Fruit fly (Drosophila melanogaster) whole organism, embryonic: ENCODE measurements around the gene Ttc19.

Source experiments
- Blimp-1 ChIP-seq: fragments of 200-800 bp; sonication (Bioruptor generic); optimal IDR thresholded peaks from 3 replicates; lab custom pipeline; 2018; ENCODE audit warnings: missing biosample characterization, missing genetic modification characterization, mild to moderate bottlenecking, moderate library complexity, missing genetic modification reagents
- CG10321 ChIP-seq: fragments of 200-800 bp; sonication (Bioruptor generic); IDR thresholded peaks from 2 replicates; pipeline ENCODE4 v1.3.6; 2022; ENCODE audit warnings: missing biosample characterization, missing genetic modification characterization
- CG10543 ChIP-seq: fragments of 200-800 bp; sonication (Bioruptor generic); optimal IDR thresholded peaks from 3 replicates; lab custom pipeline; 2017; ENCODE audit warnings: missing biosample characterization, mild to moderate bottlenecking, missing genetic modification characterization, moderate library complexity
- CG10979 ChIP-seq: fragments of 200-800 bp; sonication (Bioruptor generic); optimal IDR thresholded peaks from 2 replicates; lab custom pipeline; 2018; ENCODE audit warnings: missing biosample characterization, mild to moderate bottlenecking, missing genetic modification characterization, moderate library complexity
- CG1233 ChIP-seq: fragments of 200-800 bp; sonication (Bioruptor generic); optimal IDR thresholded peaks from 4 replicates; lab custom pipeline; 2018; ENCODE audit warnings: missing biosample characterization, mild to moderate bottlenecking, missing genetic modification characterization
- CG12659 ChIP-seq: fragments of 200-800 bp; sonication (Bioruptor generic); optimal IDR thresholded peaks from 3 replicates; lab custom pipeline; 2017; ENCODE audit warnings: mild to moderate bottlenecking, missing biosample characterization, missing genetic modification reagents, missing genetic modification characterization
- CG12769 ChIP-seq: fragments of 200-800 bp; sonication (Bioruptor generic); optimal IDR thresholded peaks from 2 replicates; lab custom pipeline; 2019; ENCODE audit warnings: missing biosample characterization, mild to moderate bottlenecking, missing genetic modification characterization, moderate library complexity
- CG13775 ChIP-seq: fragments of 200-800 bp; sonication (Bioruptor generic); optimal IDR thresholded peaks from 3 replicates; lab custom pipeline; 2017; ENCODE audit warnings: missing biosample characterization, mild to moderate bottlenecking, missing genetic modification characterization
- CG13894 ChIP-seq: fragments of 200-800 bp; sonication (Bioruptor generic); optimal IDR thresholded peaks from 3 replicates; lab custom pipeline; 2018; ENCODE audit warnings: missing biosample characterization, mild to moderate bottlenecking, missing genetic modification characterization, moderate library complexity
- CG14014 ChIP-seq: fragments of 200-800 bp; sonication (Bioruptor generic); IDR thresholded peaks from 2 replicates; pipeline ENCODE4 v1.3.6; 2022; ENCODE audit warnings: missing biosample characterization, missing genetic modification characterization
- CG17361 ChIP-seq: fragments of 200-800 bp; sonication (Bioruptor generic); IDR thresholded peaks from 3 replicates; pipeline ENCODE4 v1.3.6; 2022; ENCODE audit warnings: missing biosample characterization, missing genetic modification characterization
- CG18262 ChIP-seq: fragments of 200-800 bp; optimal IDR thresholded peaks from 3 replicates; lab custom pipeline; 2019; ENCODE audit warnings: missing biosample characterization, mild to moderate bottlenecking, missing genetic modification characterization, moderate library complexity
- CG2120 ChIP-seq: fragments of 200-800 bp; sonication (Bioruptor generic); optimal IDR thresholded peaks from 3 replicates; lab custom pipeline; 2016; ENCODE audit warnings: missing biosample characterization, missing genetic modification characterization
- CG2678 ChIP-seq: fragments of 200-800 bp; sonication (Bioruptor generic); optimal IDR thresholded peaks from 3 replicates; lab custom pipeline; 2019; ENCODE audit warnings: missing biosample characterization, mild to moderate bottlenecking, missing genetic modification characterization, moderate library complexity
- CG3065 ChIP-seq: fragments of 200-800 bp; sonication (Bioruptor generic); optimal IDR thresholded peaks from 2 replicates; lab custom pipeline; 2016; ENCODE audit warnings: missing biosample characterization, missing genetic modification characterization
- CG4282 ChIP-seq: fragments of 200-800 bp; sonication (Bioruptor generic); optimal IDR thresholded peaks from 2 replicates; lab custom pipeline; 2016; ENCODE audit warnings: missing biosample characterization, missing genetic modification characterization
- CG6175 ChIP-seq: fragments of 200-800 bp; sonication (Bioruptor generic); IDR thresholded peaks from 3 replicates; pipeline ENCODE4 v1.3.6; 2022; ENCODE audit warnings: missing biosample characterization, missing genetic modification characterization
- CG7556 ChIP-seq: fragments of 200-800 bp; sonication (Bioruptor generic); optimal IDR thresholded peaks from 2 replicates; lab custom pipeline; 2017; ENCODE audit warnings: missing biosample characterization, mild to moderate bottlenecking, missing genetic modification characterization
- CG8388 ChIP-seq: fragments of 200-800 bp; sonication (Bioruptor generic); optimal IDR thresholded peaks from 2 replicates; lab custom pipeline; 2019; ENCODE audit warnings: missing biosample characterization, mild to moderate bottlenecking, missing genetic modification characterization, moderate library complexity
- CoRest ChIP-seq: fragments of 200-800 bp; sonication (Bioruptor generic); optimal IDR thresholded peaks from 3 replicates; lab custom pipeline; 2018; ENCODE audit warnings: missing biosample characterization, mild to moderate bottlenecking, missing genetic modification characterization, moderate library complexity
- Dbx ChIP-seq: fragments of 200-800 bp; sonication (Bioruptor generic); IDR thresholded peaks from 3 replicates; pipeline ENCODE4 v1.3.6; 2022; ENCODE audit warnings: missing biosample characterization, missing genetic modification characterization
- Dll ChIP-seq: fragments of 200-800 bp; sonication (Bioruptor generic); IDR thresholded peaks from 4 replicates; pipeline ENCODE4 v1.3.6; 2022; ENCODE audit warnings: missing biosample characterization, missing genetic modification characterization; ENCODE audit not compliant: partially characterized antibody
- Drgx ChIP-seq: fragments of 200-800 bp; sonication (Bioruptor generic); IDR thresholded peaks from 2 replicates; pipeline ENCODE4 v1.3.6; 2022; ENCODE audit warnings: missing biosample characterization, missing genetic modification characterization
- ERR ChIP-seq: fragments of 200-800 bp; sonication (Bioruptor generic); optimal IDR thresholded peaks from 2 replicates; lab custom pipeline; 2016; ENCODE audit warnings: missing biosample characterization, missing genetic modification characterization
- Eip74EF ChIP-seq, 2 experiments: fragments of 200-800 bp in 1 of 2; fragments of >200 bp in 1 of 2; sonication (Bioruptor generic) in 1 of 2; optimal IDR thresholded peaks; 2 replicates each; lab custom pipeline; 2017 to 2019; ENCODE audit warnings: missing biosample characterization in 2 of 2, missing genetic modification characterization in 2 of 2, mild to moderate bottlenecking in 1 of 2, moderate library complexity in 1 of 2
- Hr51 ChIP-seq, 2 experiments: fragments of 200-800 bp; sonication (Bioruptor generic); optimal IDR thresholded peaks; 2 replicates in 1 of 2; 3 replicates in 1 of 2; lab custom pipeline; 2016 to 2018; ENCODE audit warnings: missing biosample characterization in 2 of 2, missing genetic modification characterization in 2 of 2, mild to moderate bottlenecking in 1 of 2, moderate library complexity in 1 of 2
- Med ChIP-seq: fragments of 200-800 bp; sonication (Bioruptor generic); peaks from one replicate; lab custom pipeline; 2016; ENCODE audit warnings: missing biosample characterization, missing genetic modification characterization, mild to moderate bottlenecking, inconsistent platforms, moderate library complexity
- Meics ChIP-seq: fragments of 200-800 bp; sonication (Bioruptor generic); optimal IDR thresholded peaks from 2 replicates; lab custom pipeline; 2017; ENCODE audit warnings: missing biosample characterization, mild to moderate bottlenecking, missing genetic modification characterization
- Oli ChIP-seq: fragments of 200-800 bp; sonication (Bioruptor generic); optimal IDR thresholded peaks from 2 replicates; lab custom pipeline; 2018; ENCODE audit warnings: missing biosample characterization, mild to moderate bottlenecking, missing genetic modification characterization, moderate library complexity
- ato ChIP-seq: fragments of 200-800 bp; sonication (Bioruptor generic); IDR thresholded peaks from 2 replicates; pipeline ENCODE4 v1.3.6; 2022; ENCODE audit warnings: missing biosample characterization, missing genetic modification characterization; ENCODE audit not compliant: partially characterized antibody
- bbx ChIP-seq: fragments of 200-800 bp; sonication (Bioruptor generic); IDR thresholded peaks from 2 replicates; pipeline ENCODE4 v1.3.6; 2022; ENCODE audit warnings: missing biosample characterization, missing genetic modification characterization; ENCODE audit not compliant: partially characterized antibody
- bcd ChIP-seq: fragments of 200-800 bp; sonication (Bioruptor generic); optimal IDR thresholded peaks from 2 replicates; lab custom pipeline; 2017; ENCODE audit warnings: missing biosample characterization, mild to moderate bottlenecking, missing genetic modification characterization
- cg ChIP-seq: fragments of 200-800 bp; sonication (Bioruptor generic); optimal IDR thresholded peaks from 3 replicates; lab custom pipeline; 2019; ENCODE audit warnings: missing biosample characterization, mild to moderate bottlenecking, missing genetic modification characterization, moderate library complexity
- dati ChIP-seq: fragments of 200-800 bp; sonication (Bioruptor generic); IDR thresholded peaks from 2 replicates; pipeline ENCODE4 v1.3.6; 2022; ENCODE audit warnings: missing biosample characterization, missing genetic modification characterization
- dmrt99B ChIP-seq: fragments of 200-800 bp; sonication (Bioruptor generic); optimal IDR thresholded peaks from 2 replicates; lab custom pipeline; 2018; ENCODE audit warnings: missing biosample characterization, mild to moderate bottlenecking, missing genetic modification characterization, moderate library complexity
- fd96Cb ChIP-seq: fragments of 200-800 bp; sonication (Bioruptor generic); optimal IDR thresholded peaks from 2 replicates; lab custom pipeline; 2018; ENCODE audit warnings: missing biosample characterization, mild to moderate bottlenecking, missing genetic modification characterization, moderate library complexity
- fru ChIP-seq: fragments of >200 bp; optimal IDR thresholded peaks from 2 replicates; lab custom pipeline; 2017
- gem ChIP-seq: fragments of 200-800 bp; sonication (Bioruptor generic); optimal IDR thresholded peaks from 2 replicates; lab custom pipeline; 2019; ENCODE audit warnings: missing biosample characterization, mild to moderate bottlenecking, missing genetic modification characterization, moderate library complexity
- gt ChIP-seq: fragments of 200-800 bp; sonication (Bioruptor generic); IDR thresholded peaks from 2 replicates; pipeline ENCODE4 v1.3.6; 2022; ENCODE audit warnings: missing biosample characterization, missing genetic modification characterization
- her ChIP-seq: fragments of 200-800 bp; sonication (Bioruptor generic); optimal IDR thresholded peaks from 2 replicates; lab custom pipeline; 2016; ENCODE audit warnings: missing biosample characterization, missing genetic modification characterization
- kay ChIP-seq: fragments of 200-800 bp; sonication (Bioruptor generic); optimal IDR thresholded peaks from 2 replicates; lab custom pipeline; 2016; ENCODE audit warnings: missing biosample characterization, missing genetic modification characterization
- pfk ChIP-seq: fragments of 200-800 bp; sonication (Bioruptor generic); optimal IDR thresholded peaks from 2 replicates; lab custom pipeline; 2018; ENCODE audit warnings: missing biosample characterization, mild to moderate bottlenecking, missing genetic modification characterization, moderate library complexity
- phol ChIP-seq: fragments of 200-800 bp; sonication (Bioruptor generic); optimal IDR thresholded peaks from 3 replicates; lab custom pipeline; 2018; ENCODE audit warnings: missing biosample characterization, mild to moderate bottlenecking, missing genetic modification characterization, moderate library complexity
- ro ChIP-seq: fragments of 200-800 bp; sonication (Bioruptor generic); IDR thresholded peaks from 2 replicates; pipeline ENCODE4 v1.3.6; 2022; ENCODE audit warnings: missing biosample characterization, missing genetic modification characterization
- sd ChIP-seq: fragments of 200-800 bp; sonication (Bioruptor generic); optimal IDR thresholded peaks from 3 replicates; lab custom pipeline; 2018; ENCODE audit warnings: missing biosample characterization, mild to moderate bottlenecking, missing genetic modification characterization, moderate library complexity
- sens ChIP-seq: fragments of 200-800 bp; sonication (Bioruptor generic); peaks from one replicate; lab custom pipeline; 2016; ENCODE audit warnings: missing biosample characterization, missing genetic modification characterization
- sug ChIP-seq: fragments of 200-800 bp; optimal IDR thresholded peaks from 2 replicates; lab custom pipeline; 2019; ENCODE audit warnings: missing biosample characterization, mild to moderate bottlenecking, missing genetic modification characterization, moderate library complexity
- ttk ChIP-seq: fragments of 200-800 bp; sonication (Bioruptor generic); IDR thresholded peaks from 2 replicates; pipeline ENCODE4 v2.1.2; 2022; ENCODE audit warnings: missing biosample characterization, missing genetic modification characterization

Gene Ttc19

DNA sequence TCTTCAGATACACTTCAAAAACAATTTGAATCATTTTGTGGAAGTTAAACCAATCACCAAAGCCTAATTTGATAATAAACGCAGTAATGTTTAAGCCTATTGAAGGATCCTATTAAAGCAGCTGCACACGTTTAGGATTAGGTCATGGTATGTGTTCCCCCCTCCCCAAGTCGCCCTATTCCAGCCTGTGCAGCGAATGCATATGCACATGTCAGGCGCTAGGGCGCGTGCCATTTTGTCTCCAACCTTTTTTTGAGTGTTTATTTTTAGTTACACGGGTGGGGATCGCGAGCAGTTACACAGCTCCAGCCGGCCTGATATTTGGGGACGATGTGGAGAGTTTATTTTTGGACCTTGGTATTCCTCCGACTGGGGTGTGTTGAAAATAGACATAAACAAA lies 7.9 kb downstream of the Ttc19 start (continued):
- TF ChIP-seq sens (GFP tag; lab: Kevin White, UChicago) (peak; percentile 66), fru (lab: Kevin White, UChicago) (no peak), Blimp-1 (GFP tag; lab: Kevin White, UChicago) (no peak), CG17361 (0 out of 3 replicates have a peak, but pooled peaks have one; percentile 18), CG12769 (peak; percentile 52), her (GFP tag; lab: Kevin White, UChicago) (no peak), ato (GFP tag; lab: Robert Waterston, UW) (no peak), Dll (GFP tag; lab: Robert Waterston, UW) (no peak), Hr51 (GFP tag; optimal IDR thresholded peaks at IDR 0.05; lab: Kevin White, UChicago) (no peak), sug (tag; lab: Kevin White, UChicago) (no peak), gem (no peak), ro (no peak), CG14014 (no peak), CG3065 (no peak), CG7556 (GFP tag; lab: Kevin White, UChicago) (no peak), CG13775 (GFP tag; lab: Kevin White, UChicago) (no peak), kay (GFP tag; lab: Kevin White, UChicago) (no peak), phol (tag; lab: Kevin White, UChicago) (peak; percentile 24), pfk (GFP tag; lab: Kevin White, UChicago) (no peak), CG10321 (GFP tag; lab: Robert Waterston, UW) (no peak), ttk (GFP tag; lab: Robert Waterston, UW) (no peak), CG13894 (tag; lab: Kevin White, UChicago) (no peak)

DNA sequence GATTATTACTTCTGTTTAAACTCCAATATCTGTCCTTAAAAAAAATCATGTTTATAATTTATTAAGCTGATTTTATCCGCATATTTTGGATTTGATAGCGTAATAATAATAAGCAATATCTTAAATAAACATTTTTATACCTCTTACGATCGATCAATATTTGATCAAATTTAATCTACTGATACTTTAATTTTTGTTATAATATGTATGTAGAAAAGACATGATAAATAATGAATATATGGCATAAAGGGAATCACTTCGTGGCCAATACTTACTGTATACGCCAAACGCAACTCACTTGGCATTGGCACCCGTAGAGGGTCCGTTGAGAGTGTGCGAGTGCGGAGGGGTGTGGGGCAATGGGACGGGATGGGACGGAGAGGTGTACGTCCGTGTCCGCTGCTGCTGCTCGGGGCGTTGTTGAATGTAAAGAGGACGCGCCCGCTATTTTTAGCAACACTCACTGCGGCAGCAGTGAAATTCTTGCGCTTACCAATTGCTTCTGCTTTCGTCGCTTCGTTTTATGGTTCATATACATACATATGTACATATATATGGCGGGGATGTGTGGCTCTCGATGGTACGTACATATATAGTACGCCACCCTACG lies 8.7 kb downstream of the Ttc19 start:
- TF ChIP-seq dati (GFP tag; lab: Robert Waterston, UW): no peak
- TF ChIP-seq Oli (tag; lab: Kevin White, UChicago): peak; percentile 19
- peak; percentile 48 for TF ChIP-seq Med
- TF ChIP-seq CG6175 (GFP tag; lab: Robert Waterston, UW): 0 out of 3 replicates have a peak, but pooled peaks have one; percentile 21
- TF ChIP-seq fd96Cb (tag; lab: Kevin White, UChicago): peak; percentile 12
- TF ChIP-seq CG10979: peak; percentile 2
- no peak for TF ChIP-seq cg
- 0 out of 2 replicates have a peak, but pooled peaks have one; percentile 14 for TF ChIP-seq bbx (GFP tag; lab: Robert Waterston, UW)
- TF ChIP-seq CG13775 (GFP tag; lab: Kevin White, UChicago): peak; percentile 20
- peak; percentile 1 for TF ChIP-seq CG1233 (GFP tag; lab: Kevin White, UChicago)
- TF ChIP-seq Drgx (GFP tag; lab: Robert Waterston, UW): peak; percentile 6; the same call in 1 of the 2 replicates
- TF ChIP-seq CG14014: no peak
- peak in 1 of 2 experiments; percentile 1 for TF ChIP-seq Eip74EF (GFP tag; optimal IDR thresholded peaks at IDR 0.05; lab: Kevin White, UChicago)
- TF ChIP-seq CG12769: peak; percentile 91
- no peak for TF ChIP-seq CG4282
- TF ChIP-seq CG10543: peak; percentile 79
- TF ChIP-seq CG12659 (GFP tag; lab: Kevin White, UChicago): peak; percentile 2
- peak; percentile 70 for TF ChIP-seq sd (tag; lab: Kevin White, UChicago)
- peak; percentile 7 for TF ChIP-seq bcd (GFP tag; lab: Kevin White, UChicago)
- no peak for TF ChIP-seq CG8388
- peak; percentile 58 for TF ChIP-seq CG2678 (tag; lab: Kevin White, UChicago)
- TF ChIP-seq Dbx (GFP tag; lab: Robert Waterston, UW): peak; percentile 39; the same call in 1 of the 3 replicates
- peak; percentile 49 for TF ChIP-seq CoRest (tag; lab: Kevin White, UChicago)
- no peak for TF ChIP-seq ERR (GFP tag; lab: Kevin White, UChicago)
- peak; percentile 18 for TF ChIP-seq CG18262 (tag; lab: Kevin White, UChicago)
- TF ChIP-seq dmrt99B (tag; lab: Kevin White, UChicago): peak; percentile 4
- TF ChIP-seq gt: no peak
- peak; percentile 49 for TF ChIP-seq CG7556 (GFP tag; lab: Kevin White, UChicago)
- TF ChIP-seq Meics (GFP tag; lab: Kevin White, UChicago): peak; percentile 41
- peak; percentile 39 for TF ChIP-seq CG2120 (GFP tag; lab: Kevin White, UChicago)
